Fruit fly (Drosophila melanogaster): ENCODE data around the gene indra.
A peak's percentile ranks its signal among the peaks of the same experiment; 100 is the strongest.

Gene indra

DNA sequence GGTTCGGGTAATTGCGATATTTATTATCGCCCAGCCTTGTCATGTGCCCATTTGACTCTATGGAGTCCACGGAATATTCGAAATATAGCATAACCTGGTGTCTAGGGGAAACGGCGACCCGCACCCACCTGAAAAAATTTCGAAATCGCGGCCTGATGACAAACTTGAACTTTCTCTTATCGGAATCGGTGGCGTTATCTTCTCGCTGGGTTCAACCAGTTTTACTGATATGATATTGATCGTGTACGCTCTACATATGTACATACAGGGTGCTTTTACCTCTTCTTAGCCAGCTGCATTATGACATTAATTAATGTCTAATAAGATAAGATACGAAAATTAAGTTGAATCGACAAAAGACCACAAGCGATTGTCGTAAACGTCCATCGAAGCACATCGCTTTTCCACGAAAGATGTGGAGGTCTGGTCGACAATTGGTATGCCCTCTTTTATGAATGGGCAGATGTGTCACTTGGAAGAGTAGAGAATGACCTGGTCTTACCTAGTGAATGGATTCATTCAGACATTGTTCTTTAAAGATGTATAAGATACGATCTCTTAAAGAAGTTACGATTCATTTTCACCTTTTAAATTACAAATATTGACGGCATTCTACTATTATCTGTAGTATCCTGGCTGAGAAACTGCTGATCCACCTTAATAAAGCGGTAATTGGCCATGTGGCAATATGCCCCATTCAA, 21.8 kb downstream of the indra start (continued):
- TF ChIP-seq CG10209 (GFP tag; optimal IDR thresholded peaks at IDR 0.05) (peak; percentile 14), CG10274 (GFP tag; optimal IDR thresholded peaks at IDR 0.05) (peak; percentile 96), ftz-f1 (GFP tag; optimal IDR thresholded peaks at IDR 0.05) (no peak), gfzf (GFP tag; optimal IDR thresholded peaks at IDR 0.05) (no peak), row (GFP tag; IDR thresholded peaks at IDR 0.05) (peak; percentile 48), CG2116 (GFP tag; optimal IDR thresholded peaks at IDR 0.05) (no peak), Trl (optimal IDR thresholded peaks at IDR 0.05) (no peak), Trl (GFP tag; optimal IDR thresholded peaks at IDR 0.05) (no peak), gem (tag; optimal IDR thresholded peaks at IDR 0.05) (peak; percentile 40), Doc2 (GFP tag; IDR thresholded peaks at IDR 0.05) (no peak), dm (GFP tag; optimal IDR thresholded peaks at IDR 0.05) (no peak), danr (GFP tag; IDR thresholded peaks at IDR 0.05) (no peak), CG9797 (GFP tag; optimal IDR thresholded peaks at IDR 0.05) (no peak), Gug (GFP tag; IDR thresholded peaks at IDR 0.05) (0 out of 4 replicates have a peak, but pooled peaks have one; percentile 2), tup (GFP tag; optimal IDR thresholded peaks at IDR 0.05) (no peak), CG8089 (GFP tag; optimal IDR thresholded peaks at IDR 0.05) (no peak), CG2120 (GFP tag; optimal IDR thresholded peaks at IDR 0.05) (peak; percentile 45), TFAM (GFP tag; optimal IDR thresholded peaks at IDR 0.05) (no peak), CG6254 (GFP tag; optimal IDR thresholded peaks at IDR 0.05) (no peak), pros (GFP tag; optimal IDR thresholded peaks at IDR 0.05) (no peak), D19B (GFP tag; optimal IDR thresholded peaks at IDR 0.05) (no peak), Side (GFP tag; optimal IDR thresholded peaks at IDR 0.05) (no peak), CG1647 (GFP tag; optimal IDR thresholded peaks at IDR 0.05) (peak; percentile 24), Myb (GFP tag; optimal IDR thresholded peaks at IDR 0.05) (no peak), BEAF-32 (GFP tag; optimal IDR thresholded peaks at IDR 0.05) (no peak), Mrtf (GFP tag; IDR thresholded peaks at IDR 0.05) (no peak), CG3065 (GFP tag; optimal IDR thresholded peaks at IDR 0.05) (no peak), CG1603 (tag; optimal IDR thresholded peaks at IDR 0.05) (peak; percentile 32), Meics (GFP tag; optimal IDR thresholded peaks at IDR 0.05) (peak; percentile 34), chinmo (GFP tag; IDR thresholded peaks at IDR 0.05; ENCODE audit: partially characterized antibody) (no peak), CG14710 (tag; optimal IDR thresholded peaks at IDR 0.05) (no peak), kni (GFP tag; optimal IDR thresholded peaks at IDR 0.05) (no peak), CG2202 (tag; optimal IDR thresholded peaks at IDR 0.05) (no peak), Asciz (GFP tag; optimal IDR thresholded peaks at IDR 0.05) (no peak), Atf6 (GFP tag; IDR thresholded peaks at IDR 0.05) (0 out of 2 replicates have a peak, but pooled peaks have one; percentile 36), mam (GFP tag; optimal IDR thresholded peaks at IDR 0.05) (peak; percentile 22), cwo (GFP tag; optimal IDR thresholded peaks at IDR 0.05) (no peak), slbo (GFP tag; IDR thresholded peaks at IDR 0.05) (peak; percentile 29; the same call in 1 of the 2 replicates), H15 (GFP tag; IDR thresholded peaks at IDR 0.05) (no peak), CG7271 (tag; optimal IDR thresholded peaks at IDR 0.05) (no peak), CG11504 (tag; optimal IDR thresholded peaks at IDR 0.05) (peak; percentile 54), CG11696 (GFP tag; IDR thresholded peaks at IDR 0.05) (no peak), btn (GFP tag; optimal IDR thresholded peaks at IDR 0.05) (no peak), salm (tag; optimal IDR thresholded peaks at IDR 0.05) (peak; percentile 36), Nf-YB (GFP tag; optimal IDR thresholded peaks at IDR 0.05) (no peak), esg (GFP tag; conservative IDR thresholded peaks at IDR 0.05) (no peak), CG17359 (tag; optimal IDR thresholded peaks at IDR 0.05) (no peak), CG17385 (GFP tag; optimal IDR thresholded peaks at IDR 0.05) (peak; percentile 12), CG1832 (GFP tag; optimal IDR thresholded peaks at IDR 0.05) (no peak), CG9727 (GFP tag; optimal IDR thresholded peaks at IDR 0.05) (peak; percentile 4)

Data from whole organism, embryonic.